Worm (Caenorhabditis elegans): ENCODE measurements around the gene wrt-2.

DNA sequence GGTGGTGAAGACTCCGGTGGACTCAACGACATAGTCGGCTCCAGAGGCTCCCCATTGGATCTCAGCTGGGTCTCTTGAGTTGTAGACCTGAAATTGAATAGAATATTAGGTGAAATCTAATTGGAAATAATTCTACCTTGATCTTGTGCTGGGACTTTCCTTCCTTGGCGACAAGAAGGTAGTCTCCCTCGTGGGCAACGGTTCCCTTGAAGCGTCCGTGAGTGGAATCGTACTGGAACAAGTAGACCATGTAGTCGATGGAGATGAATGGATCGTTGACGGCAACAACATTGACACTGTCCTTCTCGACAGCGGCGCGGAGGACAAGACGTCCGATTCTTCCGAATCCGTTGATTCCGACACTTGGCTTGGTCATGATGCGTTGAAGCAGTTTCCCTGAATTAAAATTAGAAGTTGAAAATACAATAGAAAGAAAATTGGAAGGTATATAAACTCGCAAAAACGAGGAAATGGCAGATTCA, 18.8 kb upstream of the wrt-2 start, which contains the start of gene gpd-3:
- TF ChIP-seq nhr-11 (tag; optimal IDR thresholded peaks at IDR 0.05) (no peak), unc-130 (GFP tag; optimal IDR thresholded peaks at IDR 0.05) (no peak), lin-38 (GFP tag; IDR thresholded peaks at IDR 0.05) (peak; percentile 43), lin-39 (tag; optimal IDR thresholded peaks at IDR 0.05) (no peak), nhr-77 (tag; optimal IDR thresholded peaks at IDR 0.05) (no peak), lin-15B (tag; optimal IDR thresholded peaks at IDR 0.05) (no peak), mxl-2 (GFP tag; conservative IDR thresholded peaks at IDR 0.05) (no peak), nhr-41 (GFP tag; IDR thresholded peaks at IDR 0.05) (no peak; the same call in 1 of the 2 replicates), ceh-44 (GFP tag; IDR thresholded peaks at IDR 0.05) (no peak)

Data from whole organism, L4 larva.